Worm (Caenorhabditis elegans) whole organism, L4/young adult: Measurements from ENCODE around the gene C31H1.2.

ENCODE experiments used
- dao-5 ChIP-seq: sonication (generic microtip); optimal IDR thresholded peaks from 2 replicates; lab custom pipeline; 2016; ENCODE audit warnings: missing genotype, missing genetic modification characterization, moderate library complexity, missing compliant biosample characterization
- him-1 ChIP-seq: sonication (generic microtip); optimal IDR thresholded peaks from 2 replicates; lab custom pipeline; 2016; ENCODE audit warnings: missing genotype, missing genetic modification reagents, missing genetic modification characterization, missing compliant biosample characterization

DNA sequence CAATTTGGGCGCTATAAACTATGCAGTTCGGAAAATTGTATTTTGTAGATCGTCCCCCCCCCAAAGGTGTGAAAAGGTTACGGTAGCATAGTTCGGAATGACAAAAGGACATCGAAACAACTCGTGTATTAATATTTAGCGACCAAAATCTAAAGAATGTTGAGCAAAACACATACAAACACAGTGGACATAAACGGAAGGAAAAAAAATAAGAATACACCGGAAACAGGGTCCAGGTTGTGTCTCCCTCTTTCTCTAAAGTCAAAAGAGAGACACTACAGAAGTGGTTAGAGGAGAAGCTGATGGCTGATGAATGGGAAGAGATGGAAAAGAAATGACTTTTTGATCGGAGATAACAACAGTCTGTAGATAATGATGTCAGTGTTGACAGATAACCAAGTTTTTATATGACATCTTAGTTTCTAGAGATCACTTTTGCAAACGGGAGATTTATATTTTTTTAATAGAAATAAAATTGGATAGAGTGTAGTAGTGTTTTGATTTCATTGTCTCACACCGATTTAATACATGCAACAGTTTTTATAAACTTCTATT is 10.8 kb upstream of the C31H1.2 start:
- TF ChIP-seq him-1 (tag; lab: Kevin White, UChicago) (no peak), dao-5 (tag; lab: Kevin White, UChicago) (no peak)
